Worm (Caenorhabditis elegans) whole organism, young adult: Measurements from ENCODE around the gene fah-1.

Source experiments
- B0336.3 ChIP-seq: fragments of 200-800 bp; sonication (Bioruptor generic); IDR thresholded peaks from 2 replicates; pipeline ENCODE4 v1.3.6; 2022; ENCODE audit warnings: missing genetic modification characterization, missing compliant biosample characterization
- F37B4.10 ChIP-seq: fragments of 200-800 bp; sonication (Bioruptor generic); IDR thresholded peaks from 2 replicates; pipeline ENCODE4 v1.3.6; 2022; ENCODE audit warnings: missing genetic modification characterization, missing compliant biosample characterization
- F57A8.1 ChIP-seq: fragments of 200-800 bp; sonication (Bioruptor generic); optimal IDR thresholded peaks from 2 replicates; lab custom pipeline; 2018; ENCODE audit warnings: mild to moderate bottlenecking, missing genetic modification characterization, moderate library complexity, missing compliant biosample characterization
- F57C9.4 ChIP-seq: sonication (generic microtip); optimal IDR thresholded peaks from 2 replicates; lab custom pipeline; 2017; ENCODE audit warnings: mild to moderate bottlenecking, missing genetic modification characterization, missing compliant biosample characterization
- K12H6.12 ChIP-seq: fragments of 200-800 bp; sonication (Bioruptor generic); optimal IDR thresholded peaks from 2 replicates; lab custom pipeline; 2018; ENCODE audit warnings: mild to moderate bottlenecking, missing genetic modification characterization, missing compliant biosample characterization
- Y53F4B.3 ChIP-seq: fragments of 200-800 bp; sonication (Bioruptor generic); IDR thresholded peaks from 2 replicates; pipeline ENCODE4 v1.3.6; 2022; ENCODE audit warnings: missing genetic modification reagents, missing genetic modification characterization, missing compliant biosample characterization
- Y53G8AR.9 ChIP-seq: fragments of 200-800 bp; sonication (Bioruptor generic); conservative IDR thresholded peaks from 2 replicates; pipeline ENCODE4 v1.3.6; 2022; ENCODE audit warnings: missing genetic modification reagents, missing genetic modification characterization, missing compliant biosample characterization
- Y56A3A.18 ChIP-seq: fragments of 200-800 bp; sonication (Bioruptor generic); IDR thresholded peaks from 2 replicates; pipeline ENCODE4 v1.3.6; 2022; ENCODE audit warnings: missing genetic modification reagents, missing genetic modification characterization, missing compliant biosample characterization
- Y67H2A.10 ChIP-seq: fragments of 200-800 bp; sonication (Bioruptor generic); conservative IDR thresholded peaks from 2 replicates; pipeline ENCODE4 v1.3.6; 2022; ENCODE audit warnings: missing genetic modification reagents, missing genetic modification characterization, missing compliant biosample characterization
- Y79H2A.3 ChIP-seq: fragments of 200-800 bp; sonication (Bioruptor generic); conservative IDR thresholded peaks from 2 replicates; pipeline ENCODE4 v1.3.6; 2022; ENCODE audit warnings: missing genetic modification reagents, missing genetic modification characterization, missing compliant biosample characterization
- ZK185.1 ChIP-seq: sonication (generic microtip); optimal IDR thresholded peaks from 2 replicates; lab custom pipeline; 2016; ENCODE audit warnings: mild to moderate bottlenecking, missing genetic modification characterization, missing compliant biosample characterization; ENCODE audit not compliant: poor library complexity, severe bottlenecking
- athp-1 ChIP-seq: sonication (generic microtip); optimal IDR thresholded peaks from 2 replicates; lab custom pipeline; 2017; ENCODE audit warnings: mild to moderate bottlenecking, missing genetic modification characterization, missing compliant biosample characterization
- attf-3 ChIP-seq: fragments of 200-800 bp; sonication (Bioruptor generic); conservative IDR thresholded peaks from 2 replicates; pipeline ENCODE4 v1.3.6; 2022; ENCODE audit warnings: missing genetic modification reagents, missing genetic modification characterization, missing compliant biosample characterization
- bed-1 ChIP-seq: fragments of 200-800 bp; sonication (Bioruptor generic); IDR thresholded peaks from 2 replicates; pipeline ENCODE4 v1.3.6; 2022; ENCODE audit warnings: missing genetic modification reagents, missing genetic modification characterization, missing compliant biosample characterization
- ccch-3 ChIP-seq: fragments of 200-800 bp; sonication (Bioruptor generic); optimal IDR thresholded peaks from 2 replicates; lab custom pipeline; 2018; ENCODE audit warnings: mild to moderate bottlenecking, missing genetic modification characterization, missing compliant biosample characterization
- ceh-27 ChIP-seq: fragments of 200-800 bp; sonication (Bioruptor generic); optimal IDR thresholded peaks from 2 replicates; lab custom pipeline; 2018; ENCODE audit warnings: mild to moderate bottlenecking, missing genetic modification characterization, moderate library complexity, missing compliant biosample characterization
- chd-7 ChIP-seq: sonication (generic microtip); optimal IDR thresholded peaks from 2 replicates; lab custom pipeline; 2016; ENCODE audit warnings: mild to moderate bottlenecking, missing genetic modification characterization, moderate library complexity, missing compliant biosample characterization
- die-1 ChIP-seq: sonication (generic microtip); optimal IDR thresholded peaks from 2 replicates; lab custom pipeline; 2016; ENCODE audit warnings: missing genotype, mild to moderate bottlenecking, missing genetic modification characterization, missing compliant biosample characterization
- dpff-1 ChIP-seq: sonication (generic microtip); optimal IDR thresholded peaks from 2 replicates; lab custom pipeline; 2017; ENCODE audit warnings: mild to moderate bottlenecking, missing genetic modification characterization, missing compliant biosample characterization
- egrh-3 ChIP-seq: fragments of 200-800 bp; sonication (Bioruptor generic); IDR thresholded peaks from 2 replicates; pipeline ENCODE4 v1.3.6; 2022; ENCODE audit warnings: missing genetic modification reagents, missing genetic modification characterization, missing compliant biosample characterization
- ets-4 ChIP-seq: fragments of 200-800 bp; sonication (Bioruptor generic); optimal IDR thresholded peaks from 2 replicates; lab custom pipeline; 2018; ENCODE audit warnings: mild to moderate bottlenecking, missing genetic modification characterization, missing compliant biosample characterization
- hrde-1 ChIP-seq: sonication (generic microtip); optimal IDR thresholded peaks from 2 replicates; lab custom pipeline; 2016; ENCODE audit warnings: missing genetic modification characterization, mild to moderate bottlenecking, missing compliant biosample characterization, moderate library complexity, missing genotype, missing genetic modification reagents, borderline replicate concordance
- hsf-1 ChIP-seq: fragments of 200-800 bp; sonication (Bioruptor generic); IDR thresholded peaks from 2 replicates; pipeline ENCODE4 v1.3.6; 2022; ENCODE audit warnings: missing genetic modification reagents, missing genetic modification characterization, missing compliant biosample characterization
- let-526 ChIP-seq: fragments of 200-800 bp; sonication (Bioruptor generic); IDR thresholded peaks from 2 replicates; pipeline ENCODE4 v1.3.6; 2022; ENCODE audit warnings: missing genetic modification reagents, missing genetic modification characterization, missing compliant biosample characterization
- lin-26 ChIP-seq: fragments of 200-800 bp; sonication (Bioruptor generic); IDR thresholded peaks from 2 replicates; pipeline ENCODE4 v1.3.6; 2022; ENCODE audit warnings: missing genetic modification reagents, missing genetic modification characterization, missing compliant biosample characterization
- lin-54 ChIP-seq: fragments of 200-800 bp; sonication (Bioruptor generic); optimal IDR thresholded peaks from 2 replicates; lab custom pipeline; 2018; ENCODE audit warnings: mild to moderate bottlenecking, missing genetic modification characterization, missing compliant biosample characterization
- lir-1 ChIP-seq: fragments of 200-800 bp; sonication (Bioruptor generic); conservative IDR thresholded peaks from 2 replicates; pipeline ENCODE4 v1.3.6; 2022; ENCODE audit warnings: missing genetic modification reagents, missing genetic modification characterization, missing compliant biosample characterization
- madf-6 ChIP-seq: fragments of 200-800 bp; sonication (Bioruptor generic); IDR thresholded peaks from 2 replicates; pipeline ENCODE4 v1.3.6; 2022; ENCODE audit warnings: missing genetic modification reagents, missing genetic modification characterization, missing compliant biosample characterization
- nfya-2 ChIP-seq: fragments of 200-800 bp; sonication (Bioruptor generic); IDR thresholded peaks from 2 replicates; pipeline ENCODE4 v1.3.6; 2022; ENCODE audit warnings: missing genetic modification reagents, missing genetic modification characterization, missing compliant biosample characterization
- nhr-80 ChIP-seq: sonication (generic microtip); optimal IDR thresholded peaks from 2 replicates; lab custom pipeline; 2016; ENCODE audit warnings: missing genetic modification characterization, missing compliant biosample characterization
- nhr-90 ChIP-seq: sonication (generic microtip); optimal IDR thresholded peaks from 2 replicates; lab custom pipeline; 2016; ENCODE audit warnings: missing genotype, mild to moderate bottlenecking, missing genetic modification characterization, missing compliant biosample characterization
- pha-4 ChIP-seq: fragments of 150-350 bp; sonication (generic microtip); optimal IDR thresholded peaks from 2 replicates; lab custom pipeline; 2014; ENCODE audit warnings: missing biosample characterization, missing genetic modification reagents, missing genetic modification characterization
- xnd-1 ChIP-seq: sonication (generic microtip); optimal IDR thresholded peaks from 2 replicates; lab custom pipeline; 2016; ENCODE audit warnings: missing genotype, missing genetic modification reagents, missing genetic modification characterization, missing compliant biosample characterization
- ztf-28 ChIP-seq: fragments of 200-800 bp; sonication (Bioruptor generic); IDR thresholded peaks from 2 replicates; pipeline ENCODE4 v1.3.6; 2022; ENCODE audit warnings: missing genetic modification reagents, missing genetic modification characterization, missing compliant biosample characterization

The fah-1 gene

ce11 chrX:6446564-6446963, 2.2 kb downstream of the fah-1 start, which contains the start of gene asp-14:
asp-14 (minus strand) TSS chrX:6446664.
- TF ChIP-seq K12H6.12 = no peak

ce11 chrX:6445239-6445638, 3.5 kb downstream of the fah-1 start:
- TF ChIP-seq B0336.3 (GFP tag; lab: Robert Waterston, UW) (no peak), ZK185.1 (tag; lab: Kevin White, UChicago) (no peak), nhr-80 (tag; lab: Kevin White, UChicago) (peak; percentile 23)
- TF ChIP-seq, all 124 proteins: peak for 1

ce11 chrX:6443373-6443772, 5.3 kb downstream of the fah-1 start, which contains the start of gene K10C2.7:
K10C2.7 (minus strand) TSS chrX:6443473.
- no peak for TF ChIP-seq ZK185.1 (tag; lab: Kevin White, UChicago)
- no peak for TF ChIP-seq lir-1
- no peak for TF ChIP-seq Y53G8AR.9
- no peak for TF ChIP-seq dpff-1 (tag; lab: Kevin White, UChicago)
- no peak for TF ChIP-seq die-1
- no peak for TF ChIP-seq pha-4 (tag; lab: Kevin White, UChicago)
- TF ChIP-seq chd-7 (tag; lab: Kevin White, UChicago) = no peak
- no peak for TF ChIP-seq ceh-27 (GFP tag; lab: Kevin White, UChicago)
- no peak for TF ChIP-seq hrde-1 (tag; lab: Kevin White, UChicago)
- TF ChIP-seq nfya-2 (GFP tag; lab: Robert Waterston, UW) = no peak
- no peak for TF ChIP-seq F37B4.10
- TF ChIP-seq attf-3 (GFP tag; lab: Robert Waterston, UW) = no peak
- no peak for TF ChIP-seq hsf-1 (GFP tag; lab: Robert Waterston, UW)
- TF ChIP-seq Y56A3A.18 (GFP tag; lab: Robert Waterston, UW) = no peak
- TF ChIP-seq let-526 (GFP tag; lab: Robert Waterston, UW) = no peak
- TF ChIP-seq F57A8.1 = no peak

ce11 chrX:6440464-6440863, 8.3 kb downstream of the fah-1 start, which contains the start of gene K10C2.14:
K10C2.14 (minus strand) TSS chrX:6440564.
- no peak for TF ChIP-seq Y67H2A.10 (GFP tag; lab: Robert Waterston, UW)
- no peak for TF ChIP-seq nhr-90 (tag; lab: Kevin White, UChicago)
- no peak for TF ChIP-seq xnd-1 (tag; lab: Kevin White, UChicago)
- TF ChIP-seq egrh-3 (GFP tag; lab: Robert Waterston, UW) = no peak
- no peak for TF ChIP-seq athp-1
- no peak for TF ChIP-seq Y79H2A.3 (GFP tag; lab: Robert Waterston, UW)
- TF ChIP-seq bed-1 (GFP tag; lab: Robert Waterston, UW) = no peak
- no peak for TF ChIP-seq Y53F4B.3
- no peak for TF ChIP-seq lin-26 (GFP tag; lab: Robert Waterston, UW)
- no peak for TF ChIP-seq ztf-28 (GFP tag; lab: Robert Waterston, UW)
- no peak for TF ChIP-seq F57C9.4 (tag; lab: Kevin White, UChicago)
- no peak for TF ChIP-seq F37B4.10
- TF ChIP-seq lin-54 (GFP tag; lab: Kevin White, UChicago) = no peak
- TF ChIP-seq ets-4 (GFP tag; lab: Kevin White, UChicago) = no peak
- no peak for TF ChIP-seq madf-6 (GFP tag; lab: Robert Waterston, UW)
- TF ChIP-seq ccch-3 = no peak
